Worm (Caenorhabditis elegans): ENCODE results near the gene mam-4.

- TF ChIP-seq fos-1 (tag; optimal IDR thresholded peaks at IDR 0.05) (no peak), zag-1 (tag; optimal IDR thresholded peaks at IDR 0.05) (no peak), ztf-4 (tag; optimal IDR thresholded peaks at IDR 0.05) (no peak), nhr-47 (tag; optimal IDR thresholded peaks at IDR 0.05) (no peak), unc-62 (GFP tag; optimal IDR thresholded peaks at IDR 0.05) (no peak), nhr-11 (tag; optimal IDR thresholded peaks at IDR 0.05) (no peak)
Measured at ce11 chrV:11223698-11224097, 24.2 kb upstream of the mam-4 start.

Measured in whole organism, L1 larva.